Fruit fly (Drosophila melanogaster): ENCODE data around the gene usp.

usp gene

DNA sequence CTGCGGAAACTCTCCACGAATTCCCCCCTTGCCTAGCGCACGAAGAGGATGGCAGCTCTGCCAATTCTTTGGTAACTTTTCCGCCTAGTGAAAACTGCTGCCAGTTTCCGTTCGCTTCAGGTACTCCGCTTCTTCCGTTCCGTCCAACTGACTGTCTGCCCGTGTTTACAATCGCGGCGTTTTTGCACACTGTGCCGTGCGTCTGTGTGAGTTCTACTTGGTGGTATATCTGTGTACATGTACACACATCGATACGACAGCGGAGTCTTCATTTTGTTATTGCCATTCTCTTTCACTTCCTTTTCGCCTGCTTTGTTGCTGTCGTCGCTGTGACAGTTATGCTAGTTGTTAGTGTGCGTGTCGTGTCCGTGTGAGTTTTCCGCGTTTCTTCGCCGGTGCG lies 29.3 kb downstream of the usp start (continued):
- peak; percentile 13 for TF ChIP-seq CG34406 (GFP tag; optimal IDR thresholded peaks at IDR 0.05)
- 0 out of 3 replicates have a peak, but pooled peaks have one; percentile 18 for TF ChIP-seq CG8119 (GFP tag; IDR thresholded peaks at IDR 0.05)
- no peak for TF ChIP-seq Eip93F (GFP tag; optimal IDR thresholded peaks at IDR 0.05)
- TF ChIP-seq salr (GFP tag; optimal IDR thresholded peaks at IDR 0.05), result peak in 1 of 2 experiments; percentile 45
- peak; percentile 73 for TF ChIP-seq CG7368 (GFP tag; optimal IDR thresholded peaks at IDR 0.05)
- TF ChIP-seq Eip75B (GFP tag; optimal IDR thresholded peaks at IDR 0.05), result no peak
- peak; percentile 64 for TF ChIP-seq esn (GFP tag; optimal IDR thresholded peaks at IDR 0.05)
- TF ChIP-seq Smox (GFP tag; optimal IDR thresholded peaks at IDR 0.05), result no peak
- no peak for TF ChIP-seq dac (GFP tag; optimal IDR thresholded peaks at IDR 0.05)
- peak; percentile 37 for TF ChIP-seq dsx (GFP tag; optimal IDR thresholded peaks at IDR 0.05; ENCODE audit: poor library complexity, severe bottlenecking)
- peak; percentile 73 for TF ChIP-seq CG6163 (GFP tag; IDR thresholded peaks at IDR 0.05)
- peak; percentile 46 for TF ChIP-seq Sox102F (GFP tag; optimal IDR thresholded peaks at IDR 0.05)
- no peak for TF ChIP-seq CG32006 (GFP tag; optimal IDR thresholded peaks at IDR 0.05)
- TF ChIP-seq CG31627 (GFP tag; optimal IDR thresholded peaks at IDR 0.05), result peak; percentile 19
- TF ChIP-seq achi (GFP tag; optimal IDR thresholded peaks at IDR 0.05), result peak; percentile 80
- no peak for TF ChIP-seq CG10669 (GFP tag; optimal IDR thresholded peaks at IDR 0.05)
- TF ChIP-seq vri (GFP tag; optimal IDR thresholded peaks at IDR 0.05), result no peak
- TF ChIP-seq acj6 (GFP tag; optimal IDR thresholded peaks at IDR 0.05), result no peak
- peak; percentile 55 for TF ChIP-seq CG3032 (tag; optimal IDR thresholded peaks at IDR 0.05)
- TF ChIP-seq CG1621 (tag; optimal IDR thresholded peaks at IDR 0.05), result peak; percentile 89
- TF ChIP-seq topi (GFP tag; optimal IDR thresholded peaks at IDR 0.05), result no peak
- no peak for TF ChIP-seq Lpt (GFP tag; optimal IDR thresholded peaks at IDR 0.05)
- TF ChIP-seq CG11902 (GFP tag; optimal IDR thresholded peaks at IDR 0.05), result no peak
- TF ChIP-seq Ets21C (GFP tag; optimal IDR thresholded peaks at IDR 0.05), result no peak
- TF ChIP-seq cyc (GFP tag; optimal IDR thresholded peaks at IDR 0.05), result peak; percentile 56

DNA sequence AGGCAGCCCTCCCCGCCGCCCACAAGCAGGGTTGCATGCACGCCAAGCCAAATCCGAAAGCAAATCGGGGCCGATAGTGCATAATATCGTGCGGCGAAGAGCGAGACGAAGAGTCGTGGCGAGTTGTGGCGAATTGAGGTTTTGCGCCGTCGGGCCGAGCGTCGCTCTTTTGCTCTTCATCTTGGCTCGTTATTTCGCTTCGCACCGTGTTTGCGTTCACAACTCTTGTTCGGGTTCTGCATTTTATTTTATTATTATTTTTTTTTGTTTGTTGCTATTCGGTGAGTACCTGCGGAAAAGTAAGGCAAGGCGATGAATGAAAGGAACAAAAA lies 30.0 kb downstream of the usp start:
- TF ChIP-seq Hr4 (GFP tag; optimal IDR thresholded peaks at IDR 0.05), result no peak
- TF ChIP-seq pdm3 (GFP tag; optimal IDR thresholded peaks at IDR 0.05), result no peak
- no peak for TF ChIP-seq CG1621 (tag; optimal IDR thresholded peaks at IDR 0.05)
- peak; percentile 36; the same call in 1 of the 3 replicates for TF ChIP-seq CG8119 (GFP tag; IDR thresholded peaks at IDR 0.05)
- TF ChIP-seq lz (GFP tag; optimal IDR thresholded peaks at IDR 0.05), result no peak
- peak; percentile 1 for TF ChIP-seq Eip78C (GFP tag)
- TF ChIP-seq dac (GFP tag; optimal IDR thresholded peaks at IDR 0.05), result no peak
- no peak for TF ChIP-seq esn (GFP tag; optimal IDR thresholded peaks at IDR 0.05)
- TF ChIP-seq Lpt (GFP tag; optimal IDR thresholded peaks at IDR 0.05), result no peak
- no peak for TF ChIP-seq CG6792 (GFP tag; optimal IDR thresholded peaks at IDR 0.05)
- TF ChIP-seq Gug (GFP tag; IDR thresholded peaks at IDR 0.05), result no peak
- TF ChIP-seq CG6808 (GFP tag; optimal IDR thresholded peaks at IDR 0.05), result no peak
- TF ChIP-seq Ets96B (tag; optimal IDR thresholded peaks at IDR 0.05), result no peak
- TF ChIP-seq CG6276 (GFP tag; optimal IDR thresholded peaks at IDR 0.05), result no peak
- no peak for TF ChIP-seq CG15336 (GFP tag; IDR thresholded peaks at IDR 0.05)
- TF ChIP-seq CG11762 (GFP tag; optimal IDR thresholded peaks at IDR 0.05; ENCODE audit: insufficient read depth), result no peak
- TF ChIP-seq CG6163 (GFP tag; IDR thresholded peaks at IDR 0.05), result peak; percentile 60
- no peak for TF ChIP-seq CG9139 (GFP tag; optimal IDR thresholded peaks at IDR 0.05)
- peak in 1 of 2 experiments; percentile 28 for TF ChIP-seq ss (GFP tag; optimal IDR thresholded peaks at IDR 0.05)

DNA sequence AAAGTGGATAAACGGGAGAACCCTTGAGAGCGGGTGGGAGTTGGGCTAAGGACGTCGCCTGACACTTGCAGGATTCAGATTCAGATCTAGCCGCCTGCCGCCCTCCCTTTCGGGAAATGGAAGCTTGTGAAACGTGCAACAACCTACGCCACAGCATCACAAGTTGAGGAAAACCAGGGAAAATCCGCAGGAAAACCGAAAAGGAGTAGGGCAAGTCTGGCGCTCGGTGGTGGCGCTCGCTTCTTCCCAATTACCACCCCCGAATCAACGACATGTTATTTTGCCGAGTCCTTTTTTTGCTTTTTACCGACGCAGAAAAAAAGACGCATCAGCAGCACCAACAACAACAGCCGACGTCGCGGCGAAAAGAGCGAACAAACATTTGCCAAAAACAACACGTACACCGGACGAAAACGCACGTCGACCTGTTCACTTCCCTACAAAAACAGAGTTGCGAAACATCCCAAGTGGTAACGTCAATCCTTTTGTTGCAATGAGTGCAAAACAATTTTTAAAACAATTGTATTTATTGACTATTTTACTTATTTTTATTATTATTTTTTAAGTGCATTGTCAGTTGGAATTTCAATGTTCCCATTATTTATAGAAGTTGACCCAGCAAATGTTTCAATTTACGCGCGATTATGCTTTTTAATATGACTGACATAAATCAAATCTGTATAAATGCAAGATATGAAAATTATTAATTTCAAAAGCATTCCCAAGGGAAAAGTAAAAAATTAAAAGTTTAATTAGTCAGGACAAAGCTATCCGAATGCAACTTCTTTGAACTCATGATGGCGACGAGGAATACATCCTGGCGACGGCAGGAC lies 30.6 kb downstream of the usp start:
- TF ChIP-seq fd85E (GFP tag; optimal IDR thresholded peaks at IDR 0.05), result no peak
- no peak for TF ChIP-seq CG11294 (GFP tag; IDR thresholded peaks at IDR 0.05)
- peak; percentile 59 for TF ChIP-seq Sox102F (GFP tag; optimal IDR thresholded peaks at IDR 0.05)
- TF ChIP-seq CG1621 (tag; optimal IDR thresholded peaks at IDR 0.05), result no peak
- TF ChIP-seq Hr4 (GFP tag; optimal IDR thresholded peaks at IDR 0.05), result peak; percentile 79
- peak; percentile 84 for TF ChIP-seq Eip78C (GFP tag)
- peak; percentile 14 for TF ChIP-seq CG6792 (GFP tag; optimal IDR thresholded peaks at IDR 0.05)
- peak; percentile 50 for TF ChIP-seq achi (GFP tag; optimal IDR thresholded peaks at IDR 0.05)
- TF ChIP-seq CG3032 (tag; optimal IDR thresholded peaks at IDR 0.05), result peak; percentile 15
- peak; percentile 42 for TF ChIP-seq pdm3 (GFP tag; optimal IDR thresholded peaks at IDR 0.05)
- no peak for TF ChIP-seq fkh (GFP tag; optimal IDR thresholded peaks at IDR 0.05)
- no peak for TF ChIP-seq CG6854 (GFP tag; optimal IDR thresholded peaks at IDR 0.05)
- no peak for TF ChIP-seq fd59A (GFP tag; optimal IDR thresholded peaks at IDR 0.05)
- TF ChIP-seq svp (GFP tag), result peak; percentile 72
- TF ChIP-seq vri (GFP tag; optimal IDR thresholded peaks at IDR 0.05), result peak; percentile 5
- no peak for TF ChIP-seq Eip93F (GFP tag; optimal IDR thresholded peaks at IDR 0.05)
- peak; percentile 1 for TF ChIP-seq CG7368 (GFP tag; optimal IDR thresholded peaks at IDR 0.05)
- TF ChIP-seq CG16779 (tag; optimal IDR thresholded peaks at IDR 0.05), result no peak
- peak; percentile 10 for TF ChIP-seq Lpt (GFP tag; optimal IDR thresholded peaks at IDR 0.05)
- TF ChIP-seq dsx (GFP tag; optimal IDR thresholded peaks at IDR 0.05; ENCODE audit: poor library complexity, severe bottlenecking), result peak; percentile 19
- TF ChIP-seq Sox15 (GFP tag; optimal IDR thresholded peaks at IDR 0.05), result peak; percentile 31
